Fruit fly (Drosophila melanogaster): ENCODE results near the gene kmg.

kmg gene

dm6 chr2L:13205256-13205655 is 44.9 kb downstream of the kmg start (continued):
- TF ChIP-seq CG12071 (GFP tag; optimal IDR thresholded peaks at IDR 0.05): peak; percentile 61
- peak; percentile 91 for TF ChIP-seq CG10543 (GFP tag; optimal IDR thresholded peaks at IDR 0.05)
- TF ChIP-seq hkb (optimal IDR thresholded peaks at IDR 0.05): no peak
- TF ChIP-seq hkb (GFP tag; IDR thresholded peaks at IDR 0.05): peak; percentile 79
- peak; percentile 17 for TF ChIP-seq NC2α (GFP tag; optimal IDR thresholded peaks at IDR 0.05)
- TF ChIP-seq CG32767 (GFP tag; IDR thresholded peaks at IDR 0.05): peak; percentile 59; the same call in 1 of the 2 replicates
- TF ChIP-seq jigr1 (GFP tag; IDR thresholded peaks at IDR 0.05): no peak
- TF ChIP-seq CG12299 (tag; optimal IDR thresholded peaks at IDR 0.05): no peak
- TF ChIP-seq CG13296 (GFP tag; optimal IDR thresholded peaks at IDR 0.05): peak; percentile 37
- TF ChIP-seq CG15601 (tag; optimal IDR thresholded peaks at IDR 0.05): peak; percentile 25
- peak; percentile 49; the same call in 1 of the 2 replicates for TF ChIP-seq Awh (GFP tag; IDR thresholded peaks at IDR 0.05)
- no peak for TF ChIP-seq Rx (GFP tag; IDR thresholded peaks at IDR 0.05)
- TF ChIP-seq zf30C (GFP tag; optimal IDR thresholded peaks at IDR 0.05): no peak
- TF ChIP-seq chn (GFP tag; optimal IDR thresholded peaks at IDR 0.05): no peak
- no peak for TF ChIP-seq luna (GFP tag; optimal IDR thresholded peaks at IDR 0.05)
- peak; percentile 14 for TF ChIP-seq Sox102F (GFP tag; optimal IDR thresholded peaks at IDR 0.05)
- TF ChIP-seq tap (tag; optimal IDR thresholded peaks at IDR 0.05): no peak
- peak; percentile 84 for TF ChIP-seq sd (tag; optimal IDR thresholded peaks at IDR 0.05)
- TF ChIP-seq Myb (GFP tag; optimal IDR thresholded peaks at IDR 0.05): no peak
- peak; percentile 45 for TF ChIP-seq pros (GFP tag; optimal IDR thresholded peaks at IDR 0.05)
- TF ChIP-seq Adf1 (GFP tag; IDR thresholded peaks at IDR 0.05): peak; percentile 36; the same call in 1 of the 2 replicates
- peak; percentile 45; the same call in 1 of the 2 replicates for TF ChIP-seq Drgx (GFP tag; IDR thresholded peaks at IDR 0.05)
- TF ChIP-seq h (optimal IDR thresholded peaks at IDR 0.05): no peak
- 0 out of 3 replicates have a peak, but pooled peaks have one; percentile 15 for TF ChIP-seq Optix (GFP tag; IDR thresholded peaks at IDR 0.05)
- peak; percentile 63 for TF ChIP-seq CG6854 (GFP tag; optimal IDR thresholded peaks at IDR 0.05)
- peak; percentile 8 for TF ChIP-seq CHES-1-like (GFP tag; optimal IDR thresholded peaks at IDR 0.05)
- TF ChIP-seq CG33557 (GFP tag; optimal IDR thresholded peaks at IDR 0.05): peak; percentile 5
- peak; percentile 5 for TF ChIP-seq CG2120 (GFP tag; optimal IDR thresholded peaks at IDR 0.05)
- peak; percentile 53 for TF ChIP-seq CG11398 (GFP tag; optimal IDR thresholded peaks at IDR 0.05)
- peak; percentile 60; the same call in 1 of the 2 replicates for TF ChIP-seq vvl (GFP tag; IDR thresholded peaks at IDR 0.05)
- TF ChIP-seq dysf (GFP tag; IDR thresholded peaks at IDR 0.05): peak; percentile 29; the same call in 1 of the 3 replicates
- TF ChIP-seq bcd (GFP tag; optimal IDR thresholded peaks at IDR 0.05): peak; percentile 38
- peak; percentile 43 for TF ChIP-seq B-H2 (GFP tag; optimal IDR thresholded peaks at IDR 0.05)
- peak; percentile 20 for TF ChIP-seq CG12744 (GFP tag; optimal IDR thresholded peaks at IDR 0.05)
- no peak for TF ChIP-seq dimm (GFP tag; IDR thresholded peaks at IDR 0.05)
- TF ChIP-seq CG4730 (GFP tag; IDR thresholded peaks at IDR 0.05): 0 out of 2 replicates have a peak, but pooled peaks have one; percentile 24
- TF ChIP-seq odd (GFP tag; optimal IDR thresholded peaks at IDR 0.05): peak; percentile 6
- TF ChIP-seq nerfin-1 (tag; optimal IDR thresholded peaks at IDR 0.05): peak; percentile 14
- TF ChIP-seq Hmr (GFP tag; optimal IDR thresholded peaks at IDR 0.05): peak; percentile 55
- TF ChIP-seq CG12769 (tag; optimal IDR thresholded peaks at IDR 0.05): peak; percentile 85
- TF ChIP-seq crol (GFP tag; IDR thresholded peaks at IDR 0.05): peak; percentile 81
- peak; percentile 6 for TF ChIP-seq org-1 (GFP tag; optimal IDR thresholded peaks at IDR 0.05)
- TF ChIP-seq Usf (GFP tag; optimal IDR thresholded peaks at IDR 0.05): peak; percentile 18
- TF ChIP-seq dmrt99B (tag; optimal IDR thresholded peaks at IDR 0.05): peak; percentile 23
- peak; percentile 92 for TF ChIP-seq ewg (GFP tag; optimal IDR thresholded peaks at IDR 0.05)
- TF ChIP-seq gcm (GFP tag; optimal IDR thresholded peaks at IDR 0.05): peak; percentile 76
- peak; percentile 6 for TF ChIP-seq CG7786 (GFP tag; optimal IDR thresholded peaks at IDR 0.05)
- TF ChIP-seq phol (tag; optimal IDR thresholded peaks at IDR 0.05): no peak
- TF ChIP-seq ci (GFP tag; IDR thresholded peaks at IDR 0.05): peak; percentile 80; the same call in 1 of the 3 replicates
- peak; percentile 53 for TF ChIP-seq nom (GFP tag; optimal IDR thresholded peaks at IDR 0.05)
- TF ChIP-seq Oaz (GFP tag; IDR thresholded peaks at IDR 0.05): no peak

All from whole organism, embryonic.